Fruit fly (Drosophila melanogaster): ENCODE data around the gene CG6733.

DNA sequence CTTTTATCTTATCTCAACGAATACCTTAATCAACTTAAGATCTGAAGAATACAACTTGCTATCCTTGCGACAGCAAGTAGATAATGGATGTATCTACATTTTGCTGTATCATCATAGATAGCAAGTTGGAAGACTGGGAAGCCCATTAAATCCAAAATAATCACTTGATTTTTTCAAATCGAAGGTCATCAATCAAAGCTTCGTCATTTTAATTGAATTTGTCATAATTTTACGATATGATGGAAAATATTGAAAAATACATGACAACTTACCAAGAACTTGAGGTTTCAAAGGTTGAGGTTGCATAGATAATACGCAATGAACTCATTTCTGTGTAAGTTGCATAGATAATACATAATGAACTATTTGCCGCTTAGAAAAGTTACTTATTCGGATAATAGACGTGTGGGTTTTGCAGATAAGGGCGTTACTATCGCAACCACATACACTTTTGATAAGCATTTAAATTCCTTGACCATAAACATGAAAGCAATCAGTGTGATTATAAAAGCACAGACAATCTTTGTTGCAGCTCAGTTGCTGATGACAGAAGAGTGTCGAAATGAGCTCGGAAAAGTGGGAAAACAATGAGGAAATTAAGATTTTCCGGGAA lies at the start of gene CG6733:
- TF ChIP-seq CG32121 (GFP tag; IDR thresholded peaks at IDR 0.05) (no peak), CG10348 (GFP tag; IDR thresholded peaks at IDR 0.05) (no peak), CG8159 (tag; optimal IDR thresholded peaks at IDR 0.05) (no peak), Pif1B (GFP tag; optimal IDR thresholded peaks at IDR 0.05) (no peak), EcR (GFP tag; optimal IDR thresholded peaks at IDR 0.05) (no peak)

All from whole organism, pupa.